Worm (Caenorhabditis elegans) whole organism, late embryonic: ENCODE measurements around the gene acl-8.

Experiments
- C08G9.2 ChIP-seq: sonication (generic microtip); optimal IDR thresholded peaks from 2 replicates; lab custom pipeline; 2016; ENCODE audit warnings: mild to moderate bottlenecking, missing genetic modification characterization, moderate library complexity, missing compliant biosample characterization
- C38D4.7 ChIP-seq: fragments of 200-800 bp; sonication (Bioruptor generic); optimal IDR thresholded peaks from 2 replicates; lab custom pipeline; 2018; ENCODE audit warnings: mild to moderate bottlenecking, missing genetic modification characterization, moderate library complexity, missing compliant biosample characterization
- K02D7.2 ChIP-seq: sonication (generic microtip); optimal IDR thresholded peaks from 2 replicates; lab custom pipeline; 2017; ENCODE audit warnings: mild to moderate bottlenecking, missing genetic modification characterization, missing compliant biosample characterization
- T23F11.4 ChIP-seq: fragments of 200-800 bp; sonication (Bioruptor generic); optimal IDR thresholded peaks from 2 replicates; lab custom pipeline; 2018; ENCODE audit warnings: mild to moderate bottlenecking, missing genetic modification characterization, missing compliant biosample characterization
- Y22D7AL.16 ChIP-seq: sonication (generic microtip); optimal IDR thresholded peaks from 2 replicates; lab custom pipeline; 2016; ENCODE audit warnings: missing genetic modification characterization, missing compliant biosample characterization
- ceh-18 ChIP-seq: sonication (generic microtip); optimal IDR thresholded peaks from 2 replicates; lab custom pipeline; 2016; ENCODE audit warnings: missing genetic modification characterization, missing compliant biosample characterization
- ceh-19 ChIP-seq: fragments of 200-800 bp; sonication (Bioruptor generic); optimal IDR thresholded peaks from 2 replicates; lab custom pipeline; 2018; ENCODE audit warnings: mild to moderate bottlenecking, missing genetic modification characterization, missing compliant biosample characterization
- ceh-22 ChIP-seq: sonication (generic microtip); optimal IDR thresholded peaks from 2 replicates; lab custom pipeline; 2017; ENCODE audit warnings: missing biosample characterization, missing genetic modification characterization
- ceh-30 ChIP-seq: fragments of 150-350 bp; optimal IDR thresholded peaks from 2 replicates; lab custom pipeline; 2014; ENCODE audit warnings: missing biosample characterization, missing genetic modification characterization
- che-1 ChIP-seq: sonication (generic microtip); optimal IDR thresholded peaks from 2 replicates; lab custom pipeline; 2016; ENCODE audit warnings: mild to moderate bottlenecking, missing genetic modification characterization, missing compliant biosample characterization
- dmd-4 ChIP-seq: sonication (generic microtip); optimal IDR thresholded peaks from 2 replicates; lab custom pipeline; 2016; ENCODE audit warnings: borderline replicate concordance, missing genetic modification characterization, missing compliant biosample characterization
- dve-1 ChIP-seq: sonication (generic microtip); optimal IDR thresholded peaks from 2 replicates; lab custom pipeline; 2017; ENCODE audit warnings: antibody characterized with exemption, mild to moderate bottlenecking, missing genetic modification characterization, missing compliant biosample characterization
- elt-2 ChIP-seq: sonication (generic microtip); optimal IDR thresholded peaks from 2 replicates; lab custom pipeline; 2016; ENCODE audit warnings: missing genetic modification reagents, missing genetic modification characterization, missing compliant biosample characterization
- elt-4 ChIP-seq: sonication (generic microtip); optimal IDR thresholded peaks from 2 replicates; lab custom pipeline; 2016; ENCODE audit warnings: missing genetic modification characterization, missing compliant biosample characterization
- fkh-10 ChIP-seq: fragments of 150-350 bp; optimal IDR thresholded peaks from 2 replicates; lab custom pipeline; 2014; ENCODE audit warnings: missing biosample characterization, missing genetic modification reagents, missing genetic modification characterization
- gmeb-2 ChIP-seq: sonication (generic microtip); optimal IDR thresholded peaks from 2 replicates; lab custom pipeline; 2016; ENCODE audit warnings: missing genetic modification characterization, inconsistent platforms, missing compliant biosample characterization
- hlh-13 ChIP-seq: fragments of 200-800 bp; sonication (Bioruptor generic); optimal IDR thresholded peaks from 2 replicates; lab custom pipeline; 2018; ENCODE audit warnings: mild to moderate bottlenecking, missing genetic modification characterization, missing compliant biosample characterization
- hlh-30 ChIP-seq: sonication (generic microtip); optimal IDR thresholded peaks from 2 replicates; lab custom pipeline; 2017; ENCODE audit warnings: antibody characterized with exemption, missing genetic modification characterization, missing compliant biosample characterization; ENCODE audit not compliant: insufficient read depth
- hlh-6 ChIP-seq: sonication (generic microtip); optimal IDR thresholded peaks from 2 replicates; lab custom pipeline; 2016; ENCODE audit warnings: missing genotype, missing genetic modification characterization, missing compliant biosample characterization
- madf-2 ChIP-seq: sonication (generic microtip); optimal IDR thresholded peaks from 2 replicates; lab custom pipeline; 2017; ENCODE audit warnings: missing genetic modification characterization, missing compliant biosample characterization
- mec-3 ChIP-seq: sonication (generic microtip); optimal IDR thresholded peaks from 2 replicates; lab custom pipeline; 2016; ENCODE audit warnings: borderline replicate concordance, missing genetic modification characterization, missing compliant biosample characterization
- nfya-1 ChIP-seq: sonication (generic microtip); optimal IDR thresholded peaks from 2 replicates; lab custom pipeline; 2017; ENCODE audit warnings: missing genetic modification characterization, mild to moderate bottlenecking, missing compliant biosample characterization, antibody characterized with exemption, moderate library complexity
- pag-3 ChIP-seq: sonication (generic microtip); optimal IDR thresholded peaks from 2 replicates; lab custom pipeline; 2016; ENCODE audit warnings: missing compliant biosample characterization, missing genetic modification characterization, borderline replicate concordance
- pat-9 ChIP-seq: fragments of 200-800 bp; sonication (Bioruptor generic); optimal IDR thresholded peaks from 2 replicates; lab custom pipeline; 2018; ENCODE audit warnings: mild to moderate bottlenecking, missing genetic modification characterization, moderate library complexity, missing compliant biosample characterization
- pha-4 ChIP-seq: fragments of 150-350 bp; optimal IDR thresholded peaks from 2 replicates; lab custom pipeline; 2018; ENCODE audit warnings: missing biosample characterization, missing genetic modification reagents, missing genetic modification characterization
- pqm-1 ChIP-seq: sonication (generic microtip); optimal IDR thresholded peaks from 2 replicates; lab custom pipeline; 2016; ENCODE audit warnings: missing genetic modification characterization, missing compliant biosample characterization
- pros-1 ChIP-seq: fragments of 150-350 bp; optimal IDR thresholded peaks from 2 replicates; lab custom pipeline; 2014; ENCODE audit warnings: missing biosample characterization, missing genetic modification reagents, missing genetic modification characterization
- rnt-1 ChIP-seq: sonication (generic microtip); optimal IDR thresholded peaks from 2 replicates; lab custom pipeline; 2016; ENCODE audit warnings: missing genetic modification characterization, missing compliant biosample characterization
- sdc-2 ChIP-seq: sonication (generic microtip); optimal IDR thresholded peaks from 2 replicates; lab custom pipeline; 2016; ENCODE audit warnings: missing genotype, missing genetic modification characterization, missing compliant biosample characterization
- ttx-3 ChIP-seq: sonication (generic microtip); optimal IDR thresholded peaks from 2 replicates; lab custom pipeline; 2016; ENCODE audit warnings: missing genetic modification reagents, missing genetic modification characterization, missing compliant biosample characterization
- unc-3 ChIP-seq, 2 experiments: fragments of 200-800 bp in 1 of 2; sonication (Bioruptor generic) in 1 of 2; sonication (generic microtip) in 1 of 2; conservative IDR thresholded peaks in 1 of 2; optimal IDR thresholded peaks in 1 of 2; 2 replicates each; pipeline versions ENCODE4 v1.3.6 to Lab custom; 2016 to 2022; ENCODE audit warnings: missing compliant biosample characterization in 2 of 2, missing genetic modification characterization in 2 of 2, missing genetic modification reagents in 1 of 2
- unc-42 ChIP-seq: sonication (generic microtip); optimal IDR thresholded peaks from 2 replicates; lab custom pipeline; 2016; ENCODE audit warnings: missing genotype, missing genetic modification characterization, missing compliant biosample characterization
- unc-55 ChIP-seq: sonication (generic microtip); optimal IDR thresholded peaks from 2 replicates; lab custom pipeline; 2017; ENCODE audit warnings: missing biosample characterization, missing genetic modification reagents, missing genetic modification characterization
- unc-86 ChIP-seq: sonication (generic microtip); optimal IDR thresholded peaks from 2 replicates; lab custom pipeline; 2016; ENCODE audit warnings: missing genetic modification characterization, missing compliant biosample characterization

The acl-8 gene

DNA sequence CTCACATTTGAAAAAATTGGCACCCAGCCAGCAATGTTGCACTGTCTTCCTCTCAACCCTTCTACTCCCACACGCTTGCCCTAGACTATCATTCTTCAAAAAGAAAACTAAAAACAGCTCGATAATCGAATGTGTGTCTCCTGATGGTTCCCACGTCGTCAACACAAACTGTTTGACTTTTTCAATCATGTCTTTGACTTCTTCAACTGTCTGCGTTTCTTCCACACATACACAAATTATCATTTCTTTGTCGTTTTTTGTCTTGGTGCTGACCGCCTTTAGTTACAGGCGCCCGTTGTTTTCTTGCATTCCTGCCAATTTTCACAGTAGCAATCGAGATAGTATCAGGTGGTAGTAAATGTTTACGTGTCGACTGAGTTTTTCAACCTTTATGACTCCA, 11.9 kb downstream of the acl-8 start:
- no peak for TF ChIP-seq ceh-22 (tag; lab: Kevin White, UChicago)
- TF ChIP-seq hlh-13 (GFP tag; lab: Kevin White, UChicago), result no peak
- no peak for TF ChIP-seq unc-3 (GFP tag; conservative IDR thresholded peaks at IDR 0.05; lab: Robert Waterston, UW)
- no peak for TF ChIP-seq unc-3 (tag; optimal IDR thresholded peaks at IDR 0.05; lab: Kevin White, UChicago)
- TF ChIP-seq unc-55 (GFP tag; lab: Kevin White, UChicago), result no peak
- TF ChIP-seq dmd-4 (tag; lab: Kevin White, UChicago), result no peak
- TF ChIP-seq sdc-2 (tag; lab: Kevin White, UChicago), result no peak
- no peak for TF ChIP-seq mec-3 (tag; lab: Kevin White, UChicago)
- no peak for TF ChIP-seq hlh-6 (tag; lab: Kevin White, UChicago)
- no peak for TF ChIP-seq T23F11.4 (GFP tag; lab: Kevin White, UChicago)
- no peak for TF ChIP-seq fkh-10 (GFP tag; lab: Kevin White, UChicago)
- TF ChIP-seq dve-1, result no peak
- TF ChIP-seq ttx-3 (tag; lab: Kevin White, UChicago), result no peak

DNA sequence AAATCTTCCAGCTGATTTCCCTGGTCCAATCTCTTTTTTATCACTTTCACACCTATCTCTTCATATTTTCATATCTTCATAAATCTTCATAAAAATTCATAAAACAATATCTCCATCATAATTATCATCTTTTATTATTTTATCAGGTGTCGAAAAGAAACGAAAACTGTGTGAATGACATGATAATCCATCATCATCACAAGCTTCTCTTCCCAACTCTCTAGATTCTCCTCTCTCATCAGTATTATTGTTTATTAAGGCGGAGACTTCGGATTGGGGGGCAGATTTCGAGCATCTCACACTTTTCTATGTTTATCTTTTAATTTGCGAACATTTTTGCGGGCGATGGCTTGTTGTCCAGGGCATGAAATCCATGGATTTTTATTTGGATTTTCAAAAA, 13.6 kb downstream of the acl-8 start:
- TF ChIP-seq unc-55 (GFP tag; lab: Kevin White, UChicago), result peak; percentile 73
- no peak for TF ChIP-seq gmeb-2 (tag; lab: Kevin White, UChicago)
- TF ChIP-seq pros-1, result no peak
- no peak for TF ChIP-seq ttx-3 (tag; lab: Kevin White, UChicago)
- no peak for TF ChIP-seq ceh-30
- no peak for TF ChIP-seq pqm-1 (tag; lab: Kevin White, UChicago)
- TF ChIP-seq unc-42 (tag; lab: Kevin White, UChicago), result no peak
- no peak for TF ChIP-seq hlh-30

DNA sequence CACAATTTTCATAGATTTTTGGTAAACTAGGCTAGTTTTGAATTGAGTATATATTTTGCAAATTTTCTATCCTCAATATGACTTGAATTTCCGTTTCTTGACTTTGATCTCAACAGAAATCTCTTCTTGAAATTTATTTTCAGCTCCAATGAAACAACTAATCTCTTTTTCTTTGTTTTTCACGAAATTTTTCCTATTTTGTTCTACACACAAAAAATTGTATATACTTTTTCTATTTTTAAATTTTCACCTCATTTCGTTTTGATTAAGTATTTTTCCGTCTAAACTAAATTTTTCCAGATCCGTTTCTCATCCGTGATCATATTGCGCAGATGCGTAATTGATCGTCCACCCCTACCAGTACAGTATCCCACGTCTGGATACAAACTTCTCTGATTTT, 14.1 kb downstream of the acl-8 start, which contains the start of gene unc-83:
unc-83 (plus strand) TSS at position 301 of the 400 bp plus-strand sequence.
- TF ChIP-seq che-1 (tag; lab: Kevin White, UChicago), result no peak
- no peak for TF ChIP-seq ttx-3 (tag; lab: Kevin White, UChicago)
- no peak for TF ChIP-seq ceh-30
- no peak for TF ChIP-seq Y22D7AL.16
- TF ChIP-seq C38D4.7 (GFP tag; lab: Kevin White, UChicago), result no peak
- TF ChIP-seq pag-3 (tag; lab: Kevin White, UChicago), result no peak
- no peak for TF ChIP-seq madf-2
- TF ChIP-seq hlh-13 (GFP tag; lab: Kevin White, UChicago), result no peak
- no peak for TF ChIP-seq ceh-18 (tag; lab: Kevin White, UChicago)
- TF ChIP-seq unc-86 (tag; lab: Kevin White, UChicago), result no peak
- TF ChIP-seq unc-55 (GFP tag; lab: Kevin White, UChicago), result no peak
- TF ChIP-seq rnt-1 (tag; lab: Kevin White, UChicago), result no peak
- no peak for TF ChIP-seq C08G9.2 (tag; lab: Kevin White, UChicago)
- no peak for TF ChIP-seq pros-1
- no peak for TF ChIP-seq unc-42 (tag; lab: Kevin White, UChicago)
- no peak for TF ChIP-seq elt-2
- TF ChIP-seq elt-4, result no peak

DNA sequence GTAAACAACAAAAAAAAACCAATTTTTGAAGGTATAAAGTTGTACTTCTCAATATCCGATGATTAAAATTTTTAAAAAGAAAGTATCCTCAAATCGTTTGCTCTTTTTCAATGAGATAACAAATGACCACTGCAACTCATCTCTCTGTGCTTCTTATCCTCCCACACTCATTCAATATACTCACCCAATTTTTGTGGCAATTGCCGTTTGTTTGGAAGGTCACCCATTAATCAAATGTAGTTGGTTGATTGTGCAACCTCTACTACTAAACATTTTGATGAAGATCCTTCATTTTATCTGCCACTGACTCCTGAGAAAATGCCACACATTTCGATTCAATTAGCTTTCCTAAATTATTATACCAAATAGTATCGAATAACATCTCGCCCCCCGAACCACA, 17.0 kb downstream of the acl-8 start:
- no peak for TF ChIP-seq pat-9
- TF ChIP-seq ceh-19 (GFP tag; lab: Kevin White, UChicago), result peak; percentile 45
- no peak for TF ChIP-seq T23F11.4 (GFP tag; lab: Kevin White, UChicago)
- TF ChIP-seq nfya-1, result no peak

DNA sequence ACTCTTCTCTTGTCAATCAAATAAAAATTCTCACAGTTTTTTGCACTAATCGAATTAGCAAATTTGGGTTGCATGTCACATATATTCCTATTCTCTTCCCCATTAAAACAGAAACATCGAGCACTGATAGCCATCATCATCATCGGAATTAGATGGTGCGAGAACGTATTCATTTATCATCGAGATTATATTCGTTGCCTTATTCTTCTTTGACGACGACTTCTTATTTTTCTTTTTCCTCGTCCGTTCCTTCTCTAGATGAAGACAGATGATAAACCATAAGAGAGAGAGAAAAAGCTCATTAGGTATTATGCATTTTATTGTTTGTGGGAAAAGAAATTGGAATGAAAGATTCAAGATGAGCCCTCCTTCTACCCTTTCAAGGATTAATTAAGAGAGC, 20.5 kb downstream of the acl-8 start:
- TF ChIP-seq ceh-30, result no peak
- no peak for TF ChIP-seq pha-4 (tag; lab: Kevin White, UChicago)
- TF ChIP-seq madf-2, result no peak
- TF ChIP-seq unc-86 (tag; lab: Kevin White, UChicago), result no peak
- TF ChIP-seq elt-4, result no peak
- TF ChIP-seq K02D7.2 (tag; lab: Kevin White, UChicago), result no peak
- TF ChIP-seq sdc-2 (tag; lab: Kevin White, UChicago), result no peak
- TF ChIP-seq unc-42 (tag; lab: Kevin White, UChicago), result no peak
- TF ChIP-seq gmeb-2 (tag; lab: Kevin White, UChicago), result no peak
- TF ChIP-seq hlh-13 (GFP tag; lab: Kevin White, UChicago), result no peak
- no peak for TF ChIP-seq ceh-19 (GFP tag; lab: Kevin White, UChicago)
